Worm (Caenorhabditis elegans) whole organism, young adult: Measurements from ENCODE around the gene F55A4.3.

Experiments
- B0336.3 ChIP-seq: fragments of 200-800 bp; sonication (Bioruptor generic); IDR thresholded peaks from 2 replicates; pipeline ENCODE4 v1.3.6; 2022; ENCODE audit warnings: missing genetic modification characterization, missing compliant biosample characterization
- C06A6.2 ChIP-seq: fragments of 200-800 bp; sonication (Bioruptor generic); conservative IDR thresholded peaks from 2 replicates; pipeline ENCODE4 v1.3.6; 2022; ENCODE audit warnings: missing genetic modification characterization, missing compliant biosample characterization
- C17E4.6 ChIP-seq: fragments of 200-800 bp; sonication (Bioruptor generic); IDR thresholded peaks from 2 replicates; pipeline ENCODE4 v1.3.6; 2022; ENCODE audit warnings: missing genetic modification reagents, missing genetic modification characterization, missing compliant biosample characterization
- F33H1.4 ChIP-seq: fragments of 200-800 bp; sonication (Bioruptor generic); IDR thresholded peaks from 2 replicates; pipeline ENCODE4 v1.3.6; 2022; ENCODE audit warnings: missing genetic modification reagents, missing genetic modification characterization, missing compliant biosample characterization
- F37B4.10 ChIP-seq: fragments of 200-800 bp; sonication (Bioruptor generic); IDR thresholded peaks from 2 replicates; pipeline ENCODE4 v1.3.6; 2022; ENCODE audit warnings: missing genetic modification characterization, missing compliant biosample characterization
- F49E8.2 ChIP-seq: sonication (generic microtip); optimal IDR thresholded peaks from 3 replicates; lab custom pipeline; 2017; ENCODE audit warnings: missing genetic modification characterization, mild to moderate bottlenecking, missing compliant biosample characterization, antibody characterized with exemption, moderate library complexity; ENCODE audit not compliant: insufficient read depth
- K11D2.4 ChIP-seq: fragments of 200-800 bp; sonication (Bioruptor generic); IDR thresholded peaks from 2 replicates; pipeline ENCODE4 v1.3.6; 2022; ENCODE audit warnings: missing genetic modification reagents, missing genetic modification characterization, missing compliant biosample characterization
- Y53F4B.3 ChIP-seq: fragments of 200-800 bp; sonication (Bioruptor generic); IDR thresholded peaks from 2 replicates; pipeline ENCODE4 v1.3.6; 2022; ENCODE audit warnings: missing genetic modification reagents, missing genetic modification characterization, missing compliant biosample characterization
- Y53G8AR.9 ChIP-seq: fragments of 200-800 bp; sonication (Bioruptor generic); conservative IDR thresholded peaks from 2 replicates; pipeline ENCODE4 v1.3.6; 2022; ENCODE audit warnings: missing genetic modification reagents, missing genetic modification characterization, missing compliant biosample characterization
- Y67H2A.10 ChIP-seq: fragments of 200-800 bp; sonication (Bioruptor generic); conservative IDR thresholded peaks from 2 replicates; pipeline ENCODE4 v1.3.6; 2022; ENCODE audit warnings: missing genetic modification reagents, missing genetic modification characterization, missing compliant biosample characterization
- aptf-2 ChIP-seq: fragments of 200-800 bp; sonication (Bioruptor generic); conservative IDR thresholded peaks from 2 replicates; pipeline ENCODE4 v1.3.6; 2022; ENCODE audit warnings: missing genetic modification reagents, missing genetic modification characterization, missing compliant biosample characterization
- atf-7 ChIP-seq: sonication (generic microtip); optimal IDR thresholded peaks from 2 replicates; lab custom pipeline; 2017; ENCODE audit warnings: mild to moderate bottlenecking, missing genetic modification characterization, missing compliant biosample characterization
- athp-1 ChIP-seq: sonication (generic microtip); optimal IDR thresholded peaks from 2 replicates; lab custom pipeline; 2017; ENCODE audit warnings: mild to moderate bottlenecking, missing genetic modification characterization, missing compliant biosample characterization
- bed-1 ChIP-seq: fragments of 200-800 bp; sonication (Bioruptor generic); IDR thresholded peaks from 2 replicates; pipeline ENCODE4 v1.3.6; 2022; ENCODE audit warnings: missing genetic modification reagents, missing genetic modification characterization, missing compliant biosample characterization
- bed-2 ChIP-seq: fragments of 200-800 bp; sonication (Bioruptor generic); IDR thresholded peaks from 2 replicates; pipeline ENCODE4 v1.3.6; 2022; ENCODE audit warnings: missing genetic modification reagents, missing genetic modification characterization, missing compliant biosample characterization
- cebp-1 ChIP-seq, 2 experiments: fragments of 200-800 bp in 1 of 2; sonication (Bioruptor generic) in 1 of 2; sonication (generic microtip) in 1 of 2; IDR thresholded peaks in 1 of 2; optimal IDR thresholded peaks in 1 of 2; 2 replicates each; pipeline versions ENCODE4 v1.3.6 to Lab custom; 2017 to 2022; ENCODE audit warnings: missing compliant biosample characterization in 2 of 2, missing genetic modification characterization in 2 of 2, mild to moderate bottlenecking in 1 of 2, missing genetic modification reagents in 1 of 2, moderate library complexity in 1 of 2
- cebp-2 ChIP-seq: fragments of 200-800 bp; sonication (Bioruptor generic); IDR thresholded peaks from 2 replicates; pipeline ENCODE4 v1.3.6; 2022; ENCODE audit warnings: missing genetic modification characterization, missing compliant biosample characterization
- ceh-100 ChIP-seq: fragments of 200-800 bp; sonication (Bioruptor generic); IDR thresholded peaks from 2 replicates; pipeline ENCODE4 v1.3.6; 2022; ENCODE audit warnings: missing genetic modification reagents, missing genetic modification characterization, missing compliant biosample characterization
- ceh-40 ChIP-seq: fragments of 200-800 bp; sonication (Bioruptor generic); IDR thresholded peaks from 2 replicates; pipeline ENCODE4 v1.3.6; 2022; ENCODE audit warnings: missing genetic modification characterization, missing compliant biosample characterization
- ceh-58 ChIP-seq: fragments of 200-800 bp; sonication (Bioruptor generic); IDR thresholded peaks from 2 replicates; pipeline ENCODE4 v1.3.6; 2022; ENCODE audit warnings: missing genetic modification characterization, missing compliant biosample characterization
- ceh-79 ChIP-seq: sonication (generic microtip); optimal IDR thresholded peaks from 2 replicates; lab custom pipeline; 2017; ENCODE audit warnings: mild to moderate bottlenecking, missing genetic modification characterization, missing compliant biosample characterization
- dox-1 ChIP-seq: fragments of 200-800 bp; sonication (Bioruptor generic); IDR thresholded peaks from 2 replicates; pipeline ENCODE4 v1.3.6; 2022; ENCODE audit warnings: missing genetic modification reagents, missing genetic modification characterization, missing compliant biosample characterization
- dpl-1 ChIP-seq: fragments of 150-350 bp; optimal IDR thresholded peaks from 2 replicates; lab custom pipeline; 2014; ENCODE audit warnings: missing biosample characterization, missing genetic modification reagents, missing genetic modification characterization
- egl-18 ChIP-seq: fragments of 200-800 bp; sonication (Bioruptor generic); IDR thresholded peaks from 2 replicates; pipeline ENCODE4 v1.3.6; 2022; ENCODE audit warnings: missing genetic modification reagents, missing genetic modification characterization, missing compliant biosample characterization
- egl-44 ChIP-seq: fragments of 200-800 bp; sonication (Bioruptor generic); IDR thresholded peaks from 2 replicates; pipeline ENCODE4 v1.3.6; 2022; ENCODE audit warnings: missing genetic modification reagents, missing genetic modification characterization, missing compliant biosample characterization
- fkh-3 ChIP-seq: sonication (generic microtip); optimal IDR thresholded peaks from 2 replicates; lab custom pipeline; 2016; ENCODE audit warnings: mild to moderate bottlenecking, missing genetic modification characterization, missing compliant biosample characterization
- hmg-1.2 ChIP-seq: fragments of 200-800 bp; sonication (Bioruptor generic); IDR thresholded peaks from 2 replicates; pipeline ENCODE4 v1.3.6; 2022; ENCODE audit warnings: missing genetic modification reagents, missing genetic modification characterization, missing compliant biosample characterization
- lin-26 ChIP-seq: fragments of 200-800 bp; sonication (Bioruptor generic); IDR thresholded peaks from 2 replicates; pipeline ENCODE4 v1.3.6; 2022; ENCODE audit warnings: missing genetic modification reagents, missing genetic modification characterization, missing compliant biosample characterization
- lin-35 ChIP-seq, 3 experiments: fragments of 150-350 bp in 2 of 3; sonication (generic microtip) in 1 of 3; optimal IDR thresholded peaks; 2 replicates each; lab custom pipeline; 2014 to 2018; ENCODE audit warnings: missing biosample characterization in 3 of 3, missing genetic modification characterization in 3 of 3, missing genetic modification reagents in 3 of 3
- lir-1 ChIP-seq: fragments of 200-800 bp; sonication (Bioruptor generic); conservative IDR thresholded peaks from 2 replicates; pipeline ENCODE4 v1.3.6; 2022; ENCODE audit warnings: missing genetic modification reagents, missing genetic modification characterization, missing compliant biosample characterization
- madf-6 ChIP-seq: fragments of 200-800 bp; sonication (Bioruptor generic); IDR thresholded peaks from 2 replicates; pipeline ENCODE4 v1.3.6; 2022; ENCODE audit warnings: missing genetic modification reagents, missing genetic modification characterization, missing compliant biosample characterization
- mcd-1 ChIP-seq: fragments of 200-800 bp; sonication (Bioruptor generic); IDR thresholded peaks from 2 replicates; pipeline ENCODE4 v1.3.6; 2022; ENCODE audit warnings: missing genetic modification reagents, missing genetic modification characterization, missing compliant biosample characterization
- mes-4 ChIP-seq: sonication (generic microtip); optimal IDR thresholded peaks from 2 replicates; lab custom pipeline; 2016; ENCODE audit warnings: missing genotype, missing genetic modification characterization, missing compliant biosample characterization
- nfya-2 ChIP-seq: fragments of 200-800 bp; sonication (Bioruptor generic); IDR thresholded peaks from 2 replicates; pipeline ENCODE4 v1.3.6; 2022; ENCODE audit warnings: missing genetic modification reagents, missing genetic modification characterization, missing compliant biosample characterization
- nhr-179 ChIP-seq: sonication (generic microtip); optimal IDR thresholded peaks from 2 replicates; lab custom pipeline; 2016; ENCODE audit warnings: mild to moderate bottlenecking, missing genetic modification characterization, missing compliant biosample characterization
- pha-4 ChIP-seq: fragments of 150-350 bp; sonication (generic microtip); optimal IDR thresholded peaks from 2 replicates; lab custom pipeline; 2014; ENCODE audit warnings: missing biosample characterization, missing genetic modification reagents, missing genetic modification characterization
- repo-1 ChIP-seq: sonication (generic microtip); optimal IDR thresholded peaks from 2 replicates; lab custom pipeline; 2017; ENCODE audit warnings: mild to moderate bottlenecking, missing genetic modification characterization, missing compliant biosample characterization
- rpc-1 ChIP-seq, 2 experiments: fragments of 150-350 bp in 1 of 2; sonication (generic microtip) in 1 of 2; optimal IDR thresholded peaks; 2 replicates each; lab custom pipeline; 2014 to 2018; ENCODE audit warnings: missing biosample characterization in 1 of 2, missing genetic modification characterization in 1 of 2, missing genetic modification reagents in 1 of 2, missing genotype in 1 of 2
- sea-2 ChIP-seq: fragments of 200-800 bp; sonication (Bioruptor generic); IDR thresholded peaks from 2 replicates; pipeline ENCODE4 v1.3.6; 2022; ENCODE audit warnings: missing genetic modification characterization, missing compliant biosample characterization
- snpc-3.4 ChIP-seq: sonication (generic microtip); optimal IDR thresholded peaks from 2 replicates; lab custom pipeline; 2017; ENCODE audit warnings: missing genetic modification characterization, mild to moderate bottlenecking, missing compliant biosample characterization, antibody characterized with exemption, moderate library complexity, missing genotype, missing genetic modification reagents
- tbx-9 ChIP-seq: sonication (generic microtip); optimal IDR thresholded peaks from 2 replicates; lab custom pipeline; 2016; ENCODE audit warnings: borderline replicate concordance, missing genetic modification characterization, inconsistent platforms, missing compliant biosample characterization
- unc-130 ChIP-seq: sonication (generic microtip); optimal IDR thresholded peaks from 2 replicates; lab custom pipeline; 2016; ENCODE audit warnings: missing genetic modification reagents, missing genetic modification characterization, missing compliant biosample characterization
- xnd-1 ChIP-seq: sonication (generic microtip); optimal IDR thresholded peaks from 2 replicates; lab custom pipeline; 2016; ENCODE audit warnings: missing genotype, missing genetic modification reagents, missing genetic modification characterization, missing compliant biosample characterization
- zim-3 ChIP-seq: sonication (generic microtip); optimal IDR thresholded peaks from 2 replicates; lab custom pipeline; 2017; ENCODE audit warnings: mild to moderate bottlenecking, missing genetic modification characterization, moderate library complexity, missing compliant biosample characterization
- ztf-25 ChIP-seq: fragments of 200-800 bp; sonication (Bioruptor generic); IDR thresholded peaks from 2 replicates; pipeline ENCODE4 v1.3.6; 2022; ENCODE audit warnings: missing genetic modification reagents, missing genetic modification characterization, missing compliant biosample characterization
- ztf-26 ChIP-seq: sonication (generic microtip); optimal IDR thresholded peaks from 2 replicates; lab custom pipeline; 2017; ENCODE audit warnings: missing genetic modification characterization, missing compliant biosample characterization
- ztf-28 ChIP-seq: fragments of 200-800 bp; sonication (Bioruptor generic); IDR thresholded peaks from 2 replicates; pipeline ENCODE4 v1.3.6; 2022; ENCODE audit warnings: missing genetic modification reagents, missing genetic modification characterization, missing compliant biosample characterization

Gene F55A4.3

DNA sequence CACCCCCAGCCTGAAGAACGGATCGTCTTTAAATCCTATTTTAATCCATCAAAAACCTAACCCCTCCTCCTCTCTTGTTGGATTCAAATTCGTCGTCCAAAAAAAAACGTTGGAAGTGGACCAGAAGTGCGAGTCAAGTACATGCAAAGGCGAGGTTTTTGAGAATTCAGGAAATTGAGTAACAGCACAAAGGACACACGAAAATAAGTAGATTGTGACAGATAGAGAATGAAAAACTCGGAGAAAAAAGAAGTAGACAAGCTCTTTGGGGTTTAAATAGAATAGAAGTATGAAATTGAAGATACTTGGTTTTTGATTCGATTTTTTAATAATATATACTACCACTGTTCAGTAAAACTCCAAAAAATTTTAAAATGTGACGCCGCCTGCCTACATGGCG is 10.2 kb downstream of the F55A4.3 start:
- no peak for TF ChIP-seq rpc-1 (optimal IDR thresholded peaks at IDR 0.05; lab: Kevin White, UChicago)
- peak; percentile 26 for TF ChIP-seq rpc-1 (tag; optimal IDR thresholded peaks at IDR 0.05; lab: Kevin White, UChicago)
- TF ChIP-seq F33H1.4: no peak

DNA sequence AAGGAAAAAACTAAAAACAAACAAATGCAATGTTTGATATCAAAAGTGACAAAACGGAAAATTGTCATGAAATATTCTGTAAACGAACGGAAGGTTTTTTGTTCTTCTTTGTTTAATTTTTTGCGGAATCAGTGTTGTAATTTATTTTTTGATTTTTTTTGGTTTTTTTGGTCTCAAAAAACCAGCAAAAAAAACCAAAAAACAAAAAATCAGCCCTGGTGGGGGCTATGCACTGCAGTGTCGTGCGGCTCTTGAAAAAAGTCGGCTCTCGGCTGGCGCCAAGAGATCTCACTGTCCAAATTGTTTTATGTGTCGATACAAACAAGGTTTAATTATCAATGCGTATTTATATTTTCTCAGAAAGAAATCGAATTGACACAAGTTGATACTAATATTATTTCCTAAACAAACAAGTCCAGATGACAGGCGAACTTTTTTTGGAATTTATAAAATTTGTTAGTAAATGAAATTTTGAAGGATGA is 12.5 kb downstream of the F55A4.3 start:
- peak; percentile 25 for TF ChIP-seq athp-1 (tag; lab: Kevin White, UChicago)
- no peak for TF ChIP-seq fkh-3 (tag; lab: Kevin White, UChicago)
- TF ChIP-seq ceh-40: no peak
- no peak for TF ChIP-seq ztf-28
- TF ChIP-seq ceh-79 (tag; lab: Kevin White, UChicago): no peak
- TF ChIP-seq ceh-100 (GFP tag; lab: Robert Waterston, UW): no peak
- no peak for TF ChIP-seq tbx-9
- TF ChIP-seq C17E4.6: no peak
- peak; percentile 40; the same call in 1 of the 2 replicates for TF ChIP-seq hmg-1.2
- no peak for TF ChIP-seq aptf-2 (GFP tag; lab: Robert Waterston, UW)
- no peak for TF ChIP-seq C06A6.2 (GFP tag; lab: Robert Waterston, UW)
- no peak for TF ChIP-seq nfya-2 (GFP tag; lab: Robert Waterston, UW)
- no peak for TF ChIP-seq bed-2 (GFP tag; lab: Robert Waterston, UW)
- no peak for TF ChIP-seq Y53F4B.3 (GFP tag; lab: Robert Waterston, UW)
- TF ChIP-seq snpc-3.4 (tag; lab: Kevin White, UChicago): no peak
- no peak for TF ChIP-seq ztf-25
- 0 out of 2 replicates have a peak, but pooled peaks have one; percentile 31 for TF ChIP-seq cebp-2 (GFP tag; lab: Robert Waterston, UW)
- TF ChIP-seq ztf-26 (tag; lab: Kevin White, UChicago): peak; percentile 36
- no peak for TF ChIP-seq F49E8.2
- TF ChIP-seq nhr-179 (tag; lab: Kevin White, UChicago): no peak
- peak; percentile 89 for TF ChIP-seq Y53G8AR.9 (GFP tag; lab: Robert Waterston, UW)
- TF ChIP-seq atf-7: peak; percentile 26
- TF ChIP-seq mes-4 (tag; lab: Kevin White, UChicago): no peak
- no peak for TF ChIP-seq F37B4.10 (GFP tag; lab: Robert Waterston, UW)
- TF ChIP-seq mcd-1: 0 out of 2 replicates have a peak, but pooled peaks have one; percentile 15
- no peak for TF ChIP-seq sea-2 (GFP tag; lab: Robert Waterston, UW)
- no peak for TF ChIP-seq xnd-1
- no peak for TF ChIP-seq madf-6 (GFP tag; lab: Robert Waterston, UW)
- TF ChIP-seq unc-130 (GFP tag; lab: Kevin White, UChicago): no peak
- peak; percentile 64; the same call in 1 of the 2 replicates for TF ChIP-seq B0336.3 (GFP tag; lab: Robert Waterston, UW)
- 0 out of 2 replicates have a peak, but pooled peaks have one; percentile 31 for TF ChIP-seq lin-26 (GFP tag; lab: Robert Waterston, UW)
- TF ChIP-seq dpl-1 (GFP tag; lab: Kevin White, UChicago): no peak
- TF ChIP-seq repo-1 (tag; lab: Kevin White, UChicago): peak; percentile 45
- TF ChIP-seq lin-35 (GFP tag; optimal IDR thresholded peaks at IDR 0.05; lab: Kevin White, UChicago): no peak
- TF ChIP-seq egl-44 (GFP tag; lab: Robert Waterston, UW): no peak
- TF ChIP-seq egl-18 (GFP tag; lab: Robert Waterston, UW): no peak
- TF ChIP-seq Y67H2A.10 (GFP tag; lab: Robert Waterston, UW): no peak
- no peak for TF ChIP-seq lir-1 (GFP tag; lab: Robert Waterston, UW)
- 0 out of 2 replicates have a peak, but pooled peaks have one; percentile 3 for TF ChIP-seq ceh-58 (GFP tag; lab: Robert Waterston, UW)
- 0 out of 2 replicates have a peak, but pooled peaks have one; percentile 13 for TF ChIP-seq bed-1 (GFP tag; lab: Robert Waterston, UW)
- TF ChIP-seq dox-1 (GFP tag; lab: Robert Waterston, UW): no peak; the same call in 1 of the 2 replicates
- TF ChIP-seq pha-4 (tag; lab: Kevin White, UChicago): no peak
- peak; percentile 70 for TF ChIP-seq K11D2.4 (GFP tag; lab: Robert Waterston, UW)
- TF ChIP-seq cebp-1 (GFP tag; IDR thresholded peaks at IDR 0.05; lab: Robert Waterston, UW): no peak
- TF ChIP-seq cebp-1 (tag; optimal IDR thresholded peaks at IDR 0.05; lab: Kevin White, UChicago): peak; percentile 57
- TF ChIP-seq zim-3 (tag; lab: Kevin White, UChicago): no peak
